Fruit fly (Drosophila melanogaster) whole organism, adult: ENCODE measurements around the gene wuho.

Experiments used
- CG11617 ChIP-seq: fragments of 200-800 bp; sonication (Bioruptor generic); optimal IDR thresholded peaks from 2 replicates; lab custom pipeline; 2017; ENCODE audit warnings: mild to moderate bottlenecking, missing biosample characterization, missing genetic modification reagents, missing genetic modification characterization
- CG12768 ChIP-seq: fragments of 200-800 bp; sonication (Bioruptor generic); optimal IDR thresholded peaks from 2 replicates; lab custom pipeline; 2017; ENCODE audit warnings: missing biosample characterization, missing genetic modification characterization, mild to moderate bottlenecking, moderate library complexity, missing genetic modification reagents
- CG14711 ChIP-seq: fragments of 200-800 bp; sonication (Bioruptor generic); optimal IDR thresholded peaks from 2 replicates; lab custom pipeline; 2018; ENCODE audit warnings: missing biosample characterization, mild to moderate bottlenecking, missing genetic modification characterization, moderate library complexity
- CG1620 ChIP-seq: fragments of 200-800 bp; sonication (Bioruptor generic); optimal IDR thresholded peaks from 2 replicates; lab custom pipeline; 2016; ENCODE audit warnings: missing biosample characterization, missing genetic modification characterization
- CG33017 ChIP-seq: fragments of 200-800 bp; sonication (Bioruptor generic); optimal IDR thresholded peaks from 2 replicates; lab custom pipeline; 2018; ENCODE audit warnings: missing biosample characterization, mild to moderate bottlenecking, missing genetic modification characterization, moderate library complexity
- CG5204 ChIP-seq: fragments of 200-800 bp; sonication (Bioruptor generic); optimal IDR thresholded peaks from 2 replicates; lab custom pipeline; 2016; ENCODE audit warnings: missing biosample characterization, missing genetic modification characterization
- CG7045 ChIP-seq: fragments of 200-800 bp; sonication (Bioruptor generic); optimal IDR thresholded peaks from 2 replicates; lab custom pipeline; 2017; ENCODE audit warnings: missing biosample characterization, mild to moderate bottlenecking, missing genetic modification characterization
- CG7101 ChIP-seq: fragments of 200-800 bp; sonication (Bioruptor generic); optimal IDR thresholded peaks from 2 replicates; lab custom pipeline; 2018; ENCODE audit warnings: missing biosample characterization, mild to moderate bottlenecking, missing genetic modification characterization, moderate library complexity
- Clk ChIP-seq: fragments of 200-800 bp; sonication (Bioruptor generic); optimal IDR thresholded peaks from 2 replicates; lab custom pipeline; 2017; ENCODE audit warnings: missing biosample characterization, missing genetic modification characterization
- Crg-1 ChIP-seq: fragments of 200-800 bp; sonication (Bioruptor generic); optimal IDR thresholded peaks from 2 replicates; lab custom pipeline; 2016; ENCODE audit warnings: missing biosample characterization, missing genetic modification characterization
- Hr96 ChIP-seq: fragments of 200-800 bp; sonication (Bioruptor generic); optimal IDR thresholded peaks from 2 replicates; lab custom pipeline; 2016; ENCODE audit warnings: missing biosample characterization, missing genetic modification characterization
- Mnt ChIP-seq: fragments of 200-800 bp; sonication (Bioruptor generic); optimal IDR thresholded peaks from 2 replicates; lab custom pipeline; 2016; ENCODE audit warnings: missing biosample characterization, mild to moderate bottlenecking, missing genetic modification characterization
- bab1 ChIP-seq: fragments of 200-800 bp; sonication (Bioruptor generic); optimal IDR thresholded peaks from 3 replicates; lab custom pipeline; 2019; ENCODE audit warnings: missing biosample characterization, mild to moderate bottlenecking, missing genetic modification characterization, moderate library complexity
- cic ChIP-seq: fragments of 200-800 bp; sonication (Bioruptor generic); optimal IDR thresholded peaks from 2 replicates; lab custom pipeline; 2017; ENCODE audit warnings: missing biosample characterization, mild to moderate bottlenecking, missing genetic modification characterization, moderate library complexity
- cnc ChIP-seq, 2 experiments: fragments of >200 bp; optimal IDR thresholded peaks; 2 replicates each; lab custom pipeline; 2017
- kay ChIP-seq: fragments of 200-800 bp; sonication (Bioruptor generic); peaks from one replicate; lab custom pipeline; 2016; ENCODE audit warnings: missing biosample characterization, missing genetic modification characterization, borderline replicate concordance
- ovo ChIP-seq: fragments of 200-800 bp; sonication (Bioruptor generic); optimal IDR thresholded peaks from 2 replicates; lab custom pipeline; 2016; ENCODE audit warnings: missing biosample characterization, missing genetic modification characterization
- pad ChIP-seq: fragments of 200-800 bp; sonication (Bioruptor generic); optimal IDR thresholded peaks from 3 replicates; lab custom pipeline; 2017; ENCODE audit warnings: missing biosample characterization, missing genetic modification characterization, mild to moderate bottlenecking, moderate library complexity, missing genetic modification reagents
- tj ChIP-seq: fragments of 200-800 bp; sonication (Bioruptor generic); optimal IDR thresholded peaks from 3 replicates; lab custom pipeline; 2017; ENCODE audit warnings: missing biosample characterization, mild to moderate bottlenecking, missing genetic modification characterization, moderate library complexity
- toe ChIP-seq: fragments of 200-800 bp; sonication (Bioruptor generic); optimal IDR thresholded peaks from 2 replicates; lab custom pipeline; 2016; ENCODE audit warnings: missing biosample characterization, missing genetic modification characterization

Gene wuho

dm6 chrX:6259696-6260095, 28.2 kb upstream of the wuho start:
- TF ChIP-seq CG11617 (GFP tag; lab: Kevin White, UChicago) (no peak), Clk (no peak), cnc (optimal IDR thresholded peaks at IDR 0.05; lab: Kevin White, UChicago) (no peak), pad (GFP tag; lab: Kevin White, UChicago) (no peak), kay (GFP tag; lab: Kevin White, UChicago) (no peak), CG7101 (tag; lab: Kevin White, UChicago) (no peak), CG14711 (no peak), Hr96 (no peak), CG7045 (no peak), cic (GFP tag; lab: Kevin White, UChicago) (no peak), bab1 (GFP tag; lab: Kevin White, UChicago) (no peak), CG5204 (no peak), ovo (no peak), CG33017 (tag; lab: Kevin White, UChicago) (no peak), CG1620 (GFP tag; lab: Kevin White, UChicago) (no peak), Crg-1 (GFP tag; lab: Kevin White, UChicago) (no peak), CG12768 (no peak), toe (GFP tag; lab: Kevin White, UChicago) (no peak), Mnt (GFP tag; lab: Kevin White, UChicago) (no peak)

dm6 chrX:6260900-6261299, 27.0 kb upstream of the wuho start, which contains the start of gene Josd:
Gene Josd (plus strand): TSS chrX:6261169.
- TF ChIP-seq CG1620 (GFP tag; lab: Kevin White, UChicago) (peak; percentile 7), CG33017 (tag; lab: Kevin White, UChicago) (no peak), Mnt (GFP tag; lab: Kevin White, UChicago) (peak; percentile 24), bab1 (GFP tag; lab: Kevin White, UChicago) (peak; percentile 48), Clk (no peak), toe (GFP tag; lab: Kevin White, UChicago) (peak; percentile 16), Hr96 (no peak), tj (no peak), kay (GFP tag; lab: Kevin White, UChicago) (no peak), CG12768 (no peak), CG14711 (no peak), CG5204 (no peak), CG7101 (tag; lab: Kevin White, UChicago) (no peak), ovo (no peak), cic (GFP tag; lab: Kevin White, UChicago) (no peak), CG11617 (GFP tag; lab: Kevin White, UChicago) (no peak), Crg-1 (GFP tag; lab: Kevin White, UChicago) (no peak), pad (GFP tag; lab: Kevin White, UChicago) (no peak), cnc (optimal IDR thresholded peaks at IDR 0.05; lab: Kevin White, UChicago) (no peak), CG7045 (no peak)

- TF ChIP-seq ovo, result no peak
- TF ChIP-seq bab1 (GFP tag; lab: Kevin White, UChicago), result peak; percentile 12
Observed at dm6 chrX:6263614-6264130, 24.2 kb upstream of the wuho start.

dm6 chrX:6264456-6264855, 23.4 kb upstream of the wuho start:
- no peak for TF ChIP-seq CG7101 (tag; lab: Kevin White, UChicago)
- no peak for TF ChIP-seq Crg-1 (GFP tag; lab: Kevin White, UChicago)
- TF ChIP-seq cic (GFP tag; lab: Kevin White, UChicago), result peak; percentile 12
- peak; percentile 50 for TF ChIP-seq tj
- no peak for TF ChIP-seq pad (GFP tag; lab: Kevin White, UChicago)
- no peak for TF ChIP-seq ovo
- TF ChIP-seq toe (GFP tag; lab: Kevin White, UChicago), result no peak
- TF ChIP-seq Hr96, result no peak
- no peak for TF ChIP-seq CG1620 (GFP tag; lab: Kevin White, UChicago)

- TF ChIP-seq tj (peak; percentile 72), bab1 (GFP tag; lab: Kevin White, UChicago) (peak; percentile 95), Crg-1 (GFP tag; lab: Kevin White, UChicago) (peak; percentile 84), Hr96 (no peak), ovo (peak; percentile 56), cic (GFP tag; lab: Kevin White, UChicago) (no peak), CG1620 (GFP tag; lab: Kevin White, UChicago) (peak; percentile 86), CG11617 (GFP tag; lab: Kevin White, UChicago) (peak; percentile 93), Clk (peak; percentile 48), CG5204 (peak; percentile 60), kay (GFP tag; lab: Kevin White, UChicago) (no peak), CG7101 (tag; lab: Kevin White, UChicago) (peak; percentile 86), CG33017 (tag; lab: Kevin White, UChicago) (peak; percentile 68), cnc (optimal IDR thresholded peaks at IDR 0.05; lab: Kevin White, UChicago) (no peak), toe (GFP tag; lab: Kevin White, UChicago) (peak; percentile 45), Mnt (GFP tag; lab: Kevin White, UChicago) (peak; percentile 78), CG14711 (peak; percentile 79), pad (GFP tag; lab: Kevin White, UChicago) (peak; percentile 62), CG7045 (peak; percentile 69), CG12768 (peak; percentile 41)
Observed at dm6 chrX:6265456-6265877, 22.4 kb upstream of the wuho start.

- TF ChIP-seq pad (GFP tag; lab: Kevin White, UChicago), result peak; percentile 60
- TF ChIP-seq Clk, result no peak
- no peak for TF ChIP-seq CG11617 (GFP tag; lab: Kevin White, UChicago)
- no peak for TF ChIP-seq ovo
- no peak for TF ChIP-seq cnc (optimal IDR thresholded peaks at IDR 0.05; lab: Kevin White, UChicago)
Observed at dm6 chrX:6266092-6266491, 21.8 kb upstream of the wuho start.
